Worm (Caenorhabditis elegans): ENCODE results near the gene ZK666.8.

DNA sequence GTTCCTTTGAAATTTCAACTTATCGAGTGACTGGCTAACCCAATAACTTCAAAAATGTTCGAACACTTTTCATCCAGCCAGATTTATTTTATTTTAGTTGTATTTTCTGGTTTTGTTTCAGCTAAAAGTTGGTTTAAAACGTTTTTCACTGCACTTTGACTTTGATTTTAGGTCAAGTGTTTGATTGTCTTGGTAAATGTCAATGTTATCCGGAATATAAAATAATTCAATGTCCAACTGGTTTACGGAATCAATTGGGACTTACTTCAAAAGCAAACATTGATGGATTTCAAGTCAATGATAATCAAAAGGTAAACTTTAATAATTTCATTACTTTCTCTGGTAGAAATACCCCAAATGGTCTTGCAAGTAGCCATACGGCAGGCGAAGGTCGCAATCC, 9.1 kb downstream of the ZK666.8 start:
- TF ChIP-seq tab-1 (GFP tag; IDR thresholded peaks at IDR 0.05) (no peak), ztf-29 (GFP tag; IDR thresholded peaks at IDR 0.05) (no peak), ref-1 (GFP tag; conservative IDR thresholded peaks at IDR 0.05) (no peak), T22C8.4 (GFP tag; IDR thresholded peaks at IDR 0.05) (no peak), med-1 (GFP tag; optimal IDR thresholded peaks at IDR 0.05; ENCODE audit: insufficient read depth) (no peak), flt-1 (GFP tag; IDR thresholded peaks at IDR 0.05) (no peak), klf-2 (GFP tag; conservative IDR thresholded peaks at IDR 0.05) (no peak)
